Worm (Caenorhabditis elegans) whole organism, mixed stage, embryonic: ENCODE results near the gene sra-32.

ENCODE experiments used
- M03D4.4 ChIP-seq: sonication (generic microtip); optimal IDR thresholded peaks from 2 replicates; lab custom pipeline; 2017; ENCODE audit warnings: mild to moderate bottlenecking, missing genetic modification characterization, missing compliant biosample characterization
- bed-3 ChIP-seq: fragments of 200-800 bp; sonication (Bioruptor generic); optimal IDR thresholded peaks from 3 replicates; lab custom pipeline; 2018; ENCODE audit warnings: mild to moderate bottlenecking, missing genetic modification characterization, moderate library complexity, missing compliant biosample characterization
- ceh-43 ChIP-seq: fragments of 200-800 bp; sonication (Bioruptor generic); optimal IDR thresholded peaks from 2 replicates; lab custom pipeline; 2018; ENCODE audit warnings: mild to moderate bottlenecking, missing genetic modification characterization, moderate library complexity, missing compliant biosample characterization
- ceh-83 ChIP-seq: fragments of 200-800 bp; sonication (Bioruptor generic); optimal IDR thresholded peaks from 2 replicates; lab custom pipeline; 2018; ENCODE audit warnings: mild to moderate bottlenecking, missing genetic modification characterization, missing compliant biosample characterization
- ces-1 ChIP-seq: fragments of 150-350 bp; optimal IDR thresholded peaks from 2 replicates; lab custom pipeline; 2014; ENCODE audit warnings: missing biosample characterization, missing genetic modification reagents, missing genetic modification characterization
- cnd-1 ChIP-seq: fragments of 200-800 bp; sonication (Bioruptor generic); optimal IDR thresholded peaks from 2 replicates; lab custom pipeline; 2018; ENCODE audit warnings: mild to moderate bottlenecking, missing genetic modification characterization, missing compliant biosample characterization
- drap-1 ChIP-seq: fragments of 200-800 bp; sonication (Bioruptor generic); optimal IDR thresholded peaks from 3 replicates; lab custom pipeline; 2018; ENCODE audit warnings: mild to moderate bottlenecking, missing genetic modification characterization, missing compliant biosample characterization
- elt-3 ChIP-seq: fragments of 150-350 bp; optimal IDR thresholded peaks from 2 replicates; lab custom pipeline; 2014; ENCODE audit warnings: missing biosample characterization, missing genetic modification characterization
- flh-1 ChIP-seq: fragments of 200-800 bp; sonication (Bioruptor generic); optimal IDR thresholded peaks from 2 replicates; lab custom pipeline; 2018; ENCODE audit warnings: mild to moderate bottlenecking, missing genetic modification characterization, moderate library complexity, missing compliant biosample characterization
- ham-2 ChIP-seq: fragments of 200-800 bp; sonication (Bioruptor generic); optimal IDR thresholded peaks from 2 replicates; lab custom pipeline; 2018; ENCODE audit warnings: mild to moderate bottlenecking, missing genetic modification characterization, missing compliant biosample characterization
- hlh-1 ChIP-seq: fragments of 150-350 bp; optimal IDR thresholded peaks from 2 replicates; lab custom pipeline; 2014; ENCODE audit warnings: missing biosample characterization, missing genetic modification reagents, missing genetic modification characterization
- lin-13 ChIP-seq: fragments of 150-350 bp; optimal IDR thresholded peaks from 2 replicates; lab custom pipeline; 2014; ENCODE audit warnings: missing biosample characterization, missing genetic modification characterization
- mab-5 ChIP-seq: fragments of 150-350 bp; optimal IDR thresholded peaks from 2 replicates; lab custom pipeline; 2014; ENCODE audit warnings: missing biosample characterization, missing genetic modification characterization
- mep-1 ChIP-seq: fragments of 150-350 bp; optimal IDR thresholded peaks from 2 replicates; lab custom pipeline; 2017; ENCODE audit warnings: missing biosample characterization, missing genetic modification reagents, missing genetic modification characterization, inconsistent platforms
- mls-2 ChIP-seq: sonication (generic microtip); optimal IDR thresholded peaks from 2 replicates; lab custom pipeline; 2016; ENCODE audit warnings: mild to moderate bottlenecking, missing genetic modification characterization, moderate library complexity, missing compliant biosample characterization
- nhr-12 ChIP-seq: fragments of 150-350 bp; optimal IDR thresholded peaks from 2 replicates; lab custom pipeline; 2014; ENCODE audit warnings: missing biosample characterization, missing genetic modification characterization
- nhr-2 ChIP-seq: fragments of 150-350 bp; optimal IDR thresholded peaks from 2 replicates; lab custom pipeline; 2014; ENCODE audit warnings: missing biosample characterization, missing genetic modification characterization
- nhr-76 ChIP-seq: sonication (generic microtip); optimal IDR thresholded peaks from 2 replicates; lab custom pipeline; 2017; ENCODE audit warnings: missing biosample characterization, missing genetic modification characterization
- sem-2 ChIP-seq: fragments of 200-800 bp; sonication (Bioruptor generic); optimal IDR thresholded peaks from 2 replicates; lab custom pipeline; 2018; ENCODE audit warnings: mild to moderate bottlenecking, missing genetic modification characterization, missing compliant biosample characterization
- sptf-1 ChIP-seq: sonication (generic microtip); optimal IDR thresholded peaks from 2 replicates; lab custom pipeline; 2017; ENCODE audit warnings: mild to moderate bottlenecking, missing genetic modification characterization, moderate library complexity, missing compliant biosample characterization
- tbx-8 ChIP-seq: fragments of 200-800 bp; sonication (Bioruptor generic); optimal IDR thresholded peaks from 2 replicates; lab custom pipeline; 2018; ENCODE audit warnings: mild to moderate bottlenecking, missing genetic modification characterization, moderate library complexity, missing compliant biosample characterization
- unc-120 ChIP-seq: sonication (generic microtip); optimal IDR thresholded peaks from 2 replicates; lab custom pipeline; 2017; ENCODE audit warnings: missing genetic modification characterization, missing compliant biosample characterization; ENCODE audit not compliant: poor library complexity, severe bottlenecking
- unc-39 ChIP-seq: fragments of 150-350 bp; optimal IDR thresholded peaks from 2 replicates; lab custom pipeline; 2014; ENCODE audit warnings: missing biosample characterization, missing genetic modification characterization
- zip-8 ChIP-seq: fragments of 150-350 bp; optimal IDR thresholded peaks from 2 replicates; lab custom pipeline; 2014; ENCODE audit warnings: missing biosample characterization, missing genetic modification characterization
- ztf-11 ChIP-seq: fragments of 150-350 bp; optimal IDR thresholded peaks from 2 replicates; lab custom pipeline; 2014; ENCODE audit warnings: missing biosample characterization, missing genetic modification characterization

Gene sra-32

DNA sequence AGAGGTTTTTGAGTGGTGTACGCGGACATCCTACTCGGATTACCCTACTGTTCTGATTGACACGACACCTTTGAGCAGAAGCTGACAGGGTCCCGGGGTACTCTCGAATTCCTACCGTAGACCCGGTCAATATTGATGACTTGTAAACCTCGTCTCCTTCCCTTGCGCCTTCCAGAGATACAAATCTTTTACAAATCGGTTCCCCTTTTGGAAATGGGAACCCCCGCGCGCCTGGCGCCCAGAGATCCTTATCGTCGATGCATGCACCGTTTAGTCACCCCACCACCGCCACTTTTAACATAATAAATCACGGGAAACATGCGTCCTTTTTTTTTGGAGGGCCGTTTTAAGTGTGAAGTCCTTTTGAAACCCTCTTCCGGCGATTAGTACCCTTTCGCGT is 41.3 kb upstream of the sra-32 start:
- TF ChIP-seq cnd-1 (tag; lab: Kevin White, UChicago) (no peak), ceh-43 (no peak), sem-2 (GFP tag; lab: Kevin White, UChicago) (no peak), ham-2 (no peak)
- TF ChIP-seq, all 35 proteins: peak for 0

ce11 chrII:4572579-4572978 is 40.8 kb upstream of the sra-32 start:
- TF ChIP-seq nhr-12 (tag; lab: Kevin White, UChicago) (no peak), flh-1 (GFP tag; lab: Kevin White, UChicago) (no peak), sptf-1 (tag; lab: Kevin White, UChicago) (no peak), mab-5 (tag; lab: Kevin White, UChicago) (no peak), ceh-83 (GFP tag; lab: Kevin White, UChicago) (no peak), ces-1 (GFP tag; lab: Kevin White, UChicago) (no peak), unc-39 (tag; lab: Kevin White, UChicago) (no peak), unc-120 (tag; lab: Kevin White, UChicago) (peak; percentile 4), hlh-1 (tag; lab: Kevin White, UChicago) (peak; percentile 92)

ce11 chrII:4571868-4572267 is 40.1 kb upstream of the sra-32 start, which contains the start of gene vab-1:
TSS of gene vab-1 (plus strand) at chrII:4572000.
- TF ChIP-seq mls-2 (no peak), unc-120 (tag; lab: Kevin White, UChicago) (no peak)

ce11 chrII:4571112-4571511 is 39.3 kb upstream of the sra-32 start:
- TF ChIP-seq mep-1 (tag; lab: Kevin White, UChicago) = peak; percentile 6
- no peak for TF ChIP-seq lin-13 (tag; lab: Kevin White, UChicago)
- peak; percentile 31 for TF ChIP-seq sptf-1 (tag; lab: Kevin White, UChicago)
- TF ChIP-seq tbx-8 (GFP tag; lab: Kevin White, UChicago) = no peak
- TF ChIP-seq nhr-2 (tag; lab: Kevin White, UChicago) = peak; percentile 2
- TF ChIP-seq hlh-1 (tag; lab: Kevin White, UChicago) = peak; percentile 66
- TF ChIP-seq mab-5 (tag; lab: Kevin White, UChicago) = no peak
- no peak for TF ChIP-seq drap-1 (GFP tag; lab: Kevin White, UChicago)
- no peak for TF ChIP-seq ztf-11
- TF ChIP-seq unc-120 (tag; lab: Kevin White, UChicago) = peak; percentile 54
- no peak for TF ChIP-seq sem-2 (GFP tag; lab: Kevin White, UChicago)
- TF ChIP-seq ham-2 = no peak
- TF ChIP-seq elt-3 (tag; lab: Kevin White, UChicago) = no peak
- peak; percentile 13 for TF ChIP-seq cnd-1 (tag; lab: Kevin White, UChicago)
- TF ChIP-seq, all 35 proteins: peak for 6

DNA sequence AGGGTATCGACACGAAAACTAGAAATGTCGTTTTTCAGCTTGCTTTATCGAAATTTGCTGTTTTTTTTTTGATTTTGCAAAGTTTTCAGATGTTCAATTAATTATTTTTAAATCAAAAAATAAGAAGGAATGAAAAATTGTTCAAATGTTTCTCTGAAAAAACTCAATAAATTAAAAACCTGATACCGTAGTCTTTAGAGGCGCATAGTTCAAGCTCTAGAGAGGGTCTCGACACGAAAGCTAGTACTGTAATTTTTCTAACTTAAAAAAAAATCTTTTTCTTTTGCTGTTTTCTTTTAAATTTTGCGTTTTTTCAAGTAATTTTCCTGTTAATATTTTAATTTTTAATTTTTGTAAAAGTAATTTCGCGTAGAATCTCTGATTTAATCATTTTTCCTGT is 34.5 kb upstream of the sra-32 start:
- no peak for TF ChIP-seq drap-1 (GFP tag; lab: Kevin White, UChicago)
- no peak for TF ChIP-seq unc-39 (tag; lab: Kevin White, UChicago)
- no peak for TF ChIP-seq nhr-12 (tag; lab: Kevin White, UChicago)
- TF ChIP-seq flh-1 (GFP tag; lab: Kevin White, UChicago) = no peak
- no peak for TF ChIP-seq nhr-76
- TF ChIP-seq nhr-2 (tag; lab: Kevin White, UChicago) = no peak
- TF ChIP-seq cnd-1 (tag; lab: Kevin White, UChicago) = no peak

ce11 chrII:4565205-4565604 is 33.4 kb upstream of the sra-32 start:
- no peak for TF ChIP-seq flh-1 (GFP tag; lab: Kevin White, UChicago)
- TF ChIP-seq bed-3 (GFP tag; lab: Kevin White, UChicago) = no peak
- no peak for TF ChIP-seq mab-5 (tag; lab: Kevin White, UChicago)
- TF ChIP-seq sem-2 (GFP tag; lab: Kevin White, UChicago) = no peak
- no peak for TF ChIP-seq nhr-76
- no peak for TF ChIP-seq ztf-11
- no peak for TF ChIP-seq M03D4.4 (tag; lab: Kevin White, UChicago)
- TF ChIP-seq unc-120 (tag; lab: Kevin White, UChicago) = no peak
- no peak for TF ChIP-seq unc-39 (tag; lab: Kevin White, UChicago)

- TF ChIP-seq zip-8 (tag; lab: Kevin White, UChicago) = no peak
- TF ChIP-seq tbx-8 (GFP tag; lab: Kevin White, UChicago) = no peak
- TF ChIP-seq elt-3 (tag; lab: Kevin White, UChicago) = peak; percentile 84
Observed at ce11 chrII:4562503-4563000, 30.8 kb upstream of the sra-32 start, which contains the start of gene dao-2. TSS of gene dao-2 (plus strand) at chrII:4562950.
